Worm (Caenorhabditis elegans) whole organism, late embryonic: ENCODE data around the gene F26C11.3.

ENCODE experiments used
- F13H6.1 ChIP-seq: sonication (generic microtip); optimal IDR thresholded peaks from 2 replicates; lab custom pipeline; 2016; ENCODE audit warnings: missing genetic modification characterization, missing compliant biosample characterization
- K02D7.2 ChIP-seq: sonication (generic microtip); optimal IDR thresholded peaks from 2 replicates; lab custom pipeline; 2017; ENCODE audit warnings: mild to moderate bottlenecking, missing genetic modification characterization, missing compliant biosample characterization
- T23F11.4 ChIP-seq: fragments of 200-800 bp; sonication (Bioruptor generic); optimal IDR thresholded peaks from 2 replicates; lab custom pipeline; 2018; ENCODE audit warnings: mild to moderate bottlenecking, missing genetic modification characterization, missing compliant biosample characterization
- ama-1 ChIP-seq: fragments of 150-350 bp; optimal IDR thresholded peaks from 2 replicates; lab custom pipeline; 2014
- ceh-31 ChIP-seq: sonication (generic microtip); optimal IDR thresholded peaks from 2 replicates; lab custom pipeline; 2016; ENCODE audit warnings: missing genetic modification characterization, missing compliant biosample characterization
- ceh-48 ChIP-seq: sonication (generic microtip); optimal IDR thresholded peaks from 2 replicates; lab custom pipeline; 2016; ENCODE audit warnings: missing genetic modification characterization, inconsistent platforms, missing compliant biosample characterization
- ceh-6 ChIP-seq: fragments of 200-800 bp; sonication (Bioruptor generic); optimal IDR thresholded peaks from 2 replicates; lab custom pipeline; 2018; ENCODE audit warnings: mild to moderate bottlenecking, missing genetic modification characterization, missing compliant biosample characterization
- ceh-9 ChIP-seq: sonication (generic microtip); optimal IDR thresholded peaks from 2 replicates; lab custom pipeline; 2016; ENCODE audit warnings: mild to moderate bottlenecking, missing genetic modification characterization, inconsistent platforms, missing compliant biosample characterization
- elt-2 ChIP-seq: sonication (generic microtip); optimal IDR thresholded peaks from 2 replicates; lab custom pipeline; 2016; ENCODE audit warnings: missing genetic modification reagents, missing genetic modification characterization, missing compliant biosample characterization
- ets-4 ChIP-seq: sonication (generic microtip); optimal IDR thresholded peaks from 2 replicates; lab custom pipeline; 2016; ENCODE audit warnings: missing genetic modification characterization, missing compliant biosample characterization
- gmeb-2 ChIP-seq: sonication (generic microtip); optimal IDR thresholded peaks from 2 replicates; lab custom pipeline; 2016; ENCODE audit warnings: missing genetic modification characterization, inconsistent platforms, missing compliant biosample characterization
- hlh-30 ChIP-seq: sonication (generic microtip); optimal IDR thresholded peaks from 2 replicates; lab custom pipeline; 2017; ENCODE audit warnings: antibody characterized with exemption, missing genetic modification characterization, missing compliant biosample characterization; ENCODE audit not compliant: insufficient read depth
- hlh-6 ChIP-seq: sonication (generic microtip); optimal IDR thresholded peaks from 2 replicates; lab custom pipeline; 2016; ENCODE audit warnings: missing genotype, missing genetic modification characterization, missing compliant biosample characterization
- hlh-8 ChIP-seq: sonication (generic microtip); optimal IDR thresholded peaks from 2 replicates; lab custom pipeline; 2016; ENCODE audit warnings: missing genotype, missing genetic modification characterization, missing compliant biosample characterization
- lin-11 ChIP-seq: fragments of 200-800 bp; sonication (Bioruptor generic); optimal IDR thresholded peaks from 2 replicates; lab custom pipeline; 2018; ENCODE audit warnings: mild to moderate bottlenecking, missing genetic modification characterization, missing compliant biosample characterization
- madf-2 ChIP-seq: sonication (generic microtip); optimal IDR thresholded peaks from 2 replicates; lab custom pipeline; 2017; ENCODE audit warnings: missing genetic modification characterization, missing compliant biosample characterization
- mec-3 ChIP-seq: sonication (generic microtip); optimal IDR thresholded peaks from 2 replicates; lab custom pipeline; 2016; ENCODE audit warnings: borderline replicate concordance, missing genetic modification characterization, missing compliant biosample characterization
- nfya-1 ChIP-seq: sonication (generic microtip); optimal IDR thresholded peaks from 2 replicates; lab custom pipeline; 2017; ENCODE audit warnings: missing genetic modification characterization, mild to moderate bottlenecking, missing compliant biosample characterization, antibody characterized with exemption, moderate library complexity
- nhr-232 ChIP-seq: sonication (generic microtip); optimal IDR thresholded peaks from 2 replicates; lab custom pipeline; 2016; ENCODE audit warnings: missing genetic modification characterization, missing compliant biosample characterization
- odd-2 ChIP-seq: sonication (generic microtip); optimal IDR thresholded peaks from 2 replicates; lab custom pipeline; 2017; ENCODE audit warnings: antibody characterized with exemption, mild to moderate bottlenecking, missing genetic modification characterization, missing compliant biosample characterization
- pha-2 ChIP-seq: sonication (generic microtip); optimal IDR thresholded peaks from 2 replicates; lab custom pipeline; 2017; ENCODE audit warnings: mild to moderate bottlenecking, missing genetic modification characterization, missing compliant biosample characterization
- pha-4 ChIP-seq: fragments of 150-350 bp; optimal IDR thresholded peaks from 2 replicates; lab custom pipeline; 2018; ENCODE audit warnings: missing biosample characterization, missing genetic modification reagents, missing genetic modification characterization
- pros-1 ChIP-seq: fragments of 150-350 bp; optimal IDR thresholded peaks from 2 replicates; lab custom pipeline; 2014; ENCODE audit warnings: missing biosample characterization, missing genetic modification reagents, missing genetic modification characterization
- ref-2 ChIP-seq: sonication (generic microtip); optimal IDR thresholded peaks from 2 replicates; lab custom pipeline; 2016; ENCODE audit warnings: missing genetic modification characterization, missing compliant biosample characterization
- tbx-2 ChIP-seq: sonication (generic microtip); optimal IDR thresholded peaks from 2 replicates; lab custom pipeline; 2016; ENCODE audit warnings: missing genetic modification characterization, missing compliant biosample characterization
- ttx-3 ChIP-seq: sonication (generic microtip); optimal IDR thresholded peaks from 2 replicates; lab custom pipeline; 2016; ENCODE audit warnings: missing genetic modification reagents, missing genetic modification characterization, missing compliant biosample characterization
- unc-42 ChIP-seq: sonication (generic microtip); optimal IDR thresholded peaks from 2 replicates; lab custom pipeline; 2016; ENCODE audit warnings: missing genotype, missing genetic modification characterization, missing compliant biosample characterization
- zip-5 ChIP-seq: sonication (generic microtip); optimal IDR thresholded peaks from 2 replicates; lab custom pipeline; 2016; ENCODE audit warnings: missing genetic modification characterization, missing compliant biosample characterization

The F26C11.3 gene

DNA sequence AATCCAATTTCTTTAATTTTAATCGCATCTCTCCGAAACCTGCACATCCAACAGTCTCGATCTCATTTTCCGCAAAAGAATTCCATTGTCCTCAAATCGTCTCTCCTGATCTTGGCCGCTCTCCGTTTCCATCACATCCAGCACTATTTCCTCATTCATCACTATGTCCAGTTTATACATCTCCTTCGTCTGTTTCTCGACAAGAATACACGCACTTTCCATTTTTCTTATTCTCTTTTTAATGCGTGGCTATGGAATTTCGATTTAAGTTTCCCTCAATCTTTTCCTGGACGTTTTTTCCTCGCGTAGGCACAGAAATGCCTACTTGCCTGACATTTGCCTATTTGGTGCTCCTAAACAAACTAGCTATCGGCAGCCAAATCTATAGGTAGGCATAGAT is 35.1 kb downstream of the F26C11.3 start:
- TF ChIP-seq ref-2 (tag; lab: Kevin White, UChicago) (no peak), unc-42 (tag; lab: Kevin White, UChicago) (no peak), odd-2 (tag; lab: Kevin White, UChicago) (no peak), pha-4 (no peak), lin-11 (tag; lab: Kevin White, UChicago) (no peak), T23F11.4 (no peak), ets-4 (tag; lab: Kevin White, UChicago) (no peak), hlh-8 (tag; lab: Kevin White, UChicago) (no peak), madf-2 (tag; lab: Kevin White, UChicago) (no peak), ceh-6 (no peak), zip-5 (tag; lab: Kevin White, UChicago) (no peak)

DNA sequence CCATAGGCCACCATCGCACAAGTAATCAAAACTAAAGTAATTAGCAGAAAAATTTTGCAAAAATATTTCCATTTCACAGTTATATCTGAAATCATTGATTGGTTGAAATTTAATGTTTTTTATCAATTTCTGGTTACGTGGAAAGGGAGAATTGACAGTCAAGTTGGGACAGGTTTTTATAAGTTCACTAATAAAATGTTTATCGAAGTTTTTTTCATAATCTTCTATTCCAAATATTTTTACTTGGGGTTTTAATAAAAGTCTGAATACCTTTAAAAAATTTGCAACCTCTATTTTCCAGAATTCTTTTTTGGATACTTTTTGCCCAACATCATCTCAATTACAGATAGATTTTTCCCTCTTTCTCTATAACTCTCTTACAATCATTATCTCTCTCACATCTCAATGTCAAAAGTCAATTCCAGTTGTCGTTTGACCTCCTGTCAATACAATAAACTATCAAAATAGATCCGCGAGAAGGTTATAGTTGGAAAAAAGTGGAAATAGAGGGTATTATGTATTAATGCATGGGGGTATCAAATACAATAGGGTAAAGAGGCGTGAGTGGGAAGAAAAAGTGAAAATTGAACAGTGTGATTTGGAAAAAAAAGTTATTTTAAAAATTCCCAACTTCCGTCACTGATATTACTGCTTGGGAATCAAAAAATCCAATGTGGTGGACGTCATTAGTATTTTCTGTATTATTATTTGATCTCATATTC is 40.2 kb downstream of the F26C11.3 start, which contains the start of the genes chil-2 and ctsa-3.2:
TSS of gene chil-2 (minus strand) at position 101 of the 722 bp plus-strand sequence.
TSS of gene ctsa-3.2 (plus strand) at position 672 of the 722 bp plus-strand sequence.
- TF ChIP-seq odd-2 (tag; lab: Kevin White, UChicago) (no peak), hlh-6 (tag; lab: Kevin White, UChicago) (no peak), tbx-2 (no peak), ceh-48 (tag; lab: Kevin White, UChicago) (no peak), ceh-31 (tag; lab: Kevin White, UChicago) (no peak), zip-5 (tag; lab: Kevin White, UChicago) (no peak)

DNA sequence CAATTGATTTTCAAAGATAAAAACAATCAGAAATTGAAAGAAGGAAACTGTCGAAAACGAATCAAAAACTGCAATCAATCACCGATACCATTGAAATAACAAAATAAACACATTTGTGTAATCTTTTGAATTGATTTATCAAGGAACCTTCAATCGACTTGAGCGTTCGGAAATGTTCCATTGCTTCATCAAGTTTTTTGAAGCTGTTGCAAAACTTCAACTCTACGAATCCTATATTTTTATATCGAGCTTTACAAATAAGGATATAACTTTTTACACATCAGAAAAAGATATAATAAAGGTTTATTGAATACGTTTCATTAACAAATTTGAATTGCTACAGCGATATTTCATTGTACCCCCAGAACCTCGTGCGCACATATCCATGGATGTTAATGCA is 41.9 kb downstream of the F26C11.3 start, which contains the start of gene chil-8:
TSS of gene chil-8 (minus strand) at position 101 of the 400 bp plus-strand sequence.
- no peak for TF ChIP-seq ceh-48 (tag; lab: Kevin White, UChicago)
- no peak for TF ChIP-seq nhr-232 (tag; lab: Kevin White, UChicago)
- TF ChIP-seq odd-2 (tag; lab: Kevin White, UChicago): no peak
- no peak for TF ChIP-seq gmeb-2 (tag; lab: Kevin White, UChicago)
- TF ChIP-seq ceh-9 (tag; lab: Kevin White, UChicago): no peak
- TF ChIP-seq ama-1 (lab: Kevin White, UChicago): no peak
- TF ChIP-seq hlh-30 (tag; lab: Kevin White, UChicago): no peak
- TF ChIP-seq F13H6.1 (tag; lab: Kevin White, UChicago): no peak
- TF ChIP-seq K02D7.2 (tag; lab: Kevin White, UChicago): no peak
- TF ChIP-seq mec-3 (tag; lab: Kevin White, UChicago): no peak
- no peak for TF ChIP-seq ttx-3
- no peak for TF ChIP-seq pros-1 (tag; lab: Kevin White, UChicago)
- TF ChIP-seq nfya-1 (tag; lab: Kevin White, UChicago): no peak

DNA sequence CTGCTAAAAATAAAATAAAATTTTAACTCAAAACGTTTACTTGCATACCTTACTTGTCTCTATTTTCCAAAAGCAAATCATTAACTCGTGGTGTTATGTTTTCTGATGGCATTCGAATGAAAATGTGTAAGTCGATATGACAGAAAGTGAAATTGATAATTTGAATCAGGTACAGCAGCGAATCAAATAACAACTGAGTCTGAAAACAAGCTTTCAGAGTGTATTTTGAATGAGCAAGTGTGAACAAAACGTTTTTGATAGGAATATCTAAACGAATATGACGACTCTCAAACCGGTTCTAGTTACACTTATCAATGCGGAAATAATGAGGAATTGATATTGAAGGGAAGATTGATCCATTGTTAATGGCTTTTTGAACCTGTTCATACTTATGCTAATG is 43.8 kb downstream of the F26C11.3 start, which contains the start of gene chil-7:
TSS of gene chil-7 (minus strand) at position 112 of the 400 bp plus-strand sequence.
- TF ChIP-seq pha-2 (tag; lab: Kevin White, UChicago) (no peak), gmeb-2 (tag; lab: Kevin White, UChicago) (no peak)

DNA sequence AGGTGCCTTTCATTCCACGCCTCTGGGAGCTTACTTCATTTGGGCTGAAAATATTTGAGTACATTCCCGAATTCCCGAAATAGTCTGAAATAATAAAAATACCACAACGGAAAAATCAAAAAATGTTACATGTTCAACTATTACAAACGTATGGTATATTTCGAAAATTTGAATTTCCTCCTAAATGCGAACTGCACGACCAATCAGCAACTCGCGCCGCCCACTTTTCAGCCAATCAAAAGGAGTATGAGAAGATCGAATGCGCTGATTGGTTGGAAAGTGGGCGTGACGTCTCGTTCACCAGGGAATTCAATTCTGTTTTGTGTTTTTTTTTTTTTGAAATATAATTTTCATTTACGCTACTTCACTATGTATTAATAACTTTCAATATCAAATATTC is 46.2 kb downstream of the F26C11.3 start, which contains the start of gene old-1:
TSS of gene old-1 (minus strand) at position 50 of the 400 bp plus-strand sequence.
- TF ChIP-seq elt-2 (tag; lab: Kevin White, UChicago) (no peak), nfya-1 (tag; lab: Kevin White, UChicago) (peak; percentile 65)

DNA sequence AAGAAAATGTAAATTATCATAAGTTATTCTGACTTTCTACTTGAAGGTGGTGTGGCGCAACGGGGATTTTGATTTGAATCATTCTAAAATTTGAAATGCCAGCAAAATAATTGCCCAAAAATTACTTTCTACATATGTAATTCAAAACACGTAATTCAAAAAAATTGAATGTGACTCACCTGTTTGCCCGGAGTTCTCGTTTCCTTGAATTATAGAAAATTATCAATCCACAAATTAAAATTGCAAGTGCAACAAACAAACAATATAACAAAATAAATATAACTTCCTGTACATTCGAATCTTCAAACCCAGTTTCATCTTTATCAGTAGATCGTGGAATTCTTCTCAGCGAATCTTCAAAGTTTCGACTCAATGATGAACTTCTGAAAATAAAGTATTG is 46.7 kb downstream of the F26C11.3 start:
- TF ChIP-seq zip-5 (tag; lab: Kevin White, UChicago): no peak
- no peak for TF ChIP-seq nfya-1 (tag; lab: Kevin White, UChicago)
- no peak for TF ChIP-seq mec-3 (tag; lab: Kevin White, UChicago)
- TF ChIP-seq, all 69 proteins: peak for 0
